Fruit fly (Drosophila melanogaster) whole organism, embryonic: ENCODE data around the gene papi.

Experiments used
- Adf1 ChIP-seq: fragments of 200-800 bp; sonication (Bioruptor generic); IDR thresholded peaks from 2 replicates; pipeline ENCODE4 v1.3.6; 2022; ENCODE audit warnings: missing biosample characterization, missing genetic modification characterization
- Atf-2 ChIP-seq: fragments of 200-800 bp; sonication (Bioruptor generic); optimal IDR thresholded peaks from 2 replicates; lab custom pipeline; 2016; ENCODE audit warnings: missing biosample characterization, missing genetic modification characterization
- B-H1 ChIP-seq: fragments of 200-800 bp; sonication (Bioruptor generic); IDR thresholded peaks from 3 replicates; pipeline ENCODE4 v1.3.6; 2022; ENCODE audit warnings: missing biosample characterization, missing genetic modification characterization
- Bdp1 ChIP-seq: fragments of 200-800 bp; sonication (Bioruptor generic); optimal IDR thresholded peaks from 3 replicates; lab custom pipeline; 2016; ENCODE audit warnings: missing biosample characterization, missing genetic modification characterization
- Blimp-1 ChIP-seq: fragments of 200-800 bp; sonication (Bioruptor generic); optimal IDR thresholded peaks from 3 replicates; lab custom pipeline; 2018; ENCODE audit warnings: missing biosample characterization, missing genetic modification characterization, mild to moderate bottlenecking, moderate library complexity, missing genetic modification reagents
- C15 ChIP-seq: fragments of 200-800 bp; sonication (Bioruptor generic); IDR thresholded peaks from 3 replicates; pipeline ENCODE4 v1.3.6; 2022; ENCODE audit warnings: missing biosample characterization, missing genetic modification characterization
- CG13775 ChIP-seq: fragments of 200-800 bp; sonication (Bioruptor generic); optimal IDR thresholded peaks from 3 replicates; lab custom pipeline; 2017; ENCODE audit warnings: missing biosample characterization, mild to moderate bottlenecking, missing genetic modification characterization
- CG15269 ChIP-seq: fragments of 200-800 bp; sonication (Bioruptor generic); optimal IDR thresholded peaks from 2 replicates; lab custom pipeline; 2018; ENCODE audit warnings: missing biosample characterization, mild to moderate bottlenecking, missing genetic modification characterization, moderate library complexity
- CG17829 ChIP-seq: fragments of 200-800 bp; optimal IDR thresholded peaks from 2 replicates; lab custom pipeline; 2019; ENCODE audit warnings: missing biosample characterization, mild to moderate bottlenecking, missing genetic modification characterization, moderate library complexity
- CG30403 ChIP-seq: fragments of 200-800 bp; sonication (Bioruptor generic); optimal IDR thresholded peaks from 3 replicates; lab custom pipeline; 2016; ENCODE audit warnings: missing biosample characterization, missing genetic modification characterization
- CG32772 ChIP-seq: fragments of 200-800 bp; sonication (Bioruptor generic); IDR thresholded peaks from 2 replicates; pipeline ENCODE4 v1.3.6; 2022; ENCODE audit warnings: missing biosample characterization, missing genetic modification characterization
- CG34376 ChIP-seq: fragments of 200-800 bp; sonication (Bioruptor generic); optimal IDR thresholded peaks from 2 replicates; lab custom pipeline; 2018; ENCODE audit warnings: missing biosample characterization, mild to moderate bottlenecking, missing genetic modification characterization
- CG3726 ChIP-seq: fragments of 200-800 bp; sonication (Bioruptor generic); IDR thresholded peaks from 3 replicates; pipeline ENCODE4, ENCODE4 v1.3.6; 2022; ENCODE audit warnings: missing biosample characterization, missing genetic modification characterization
- CG3838 ChIP-seq: fragments of 200-800 bp; sonication (Bioruptor generic); optimal IDR thresholded peaks from 3 replicates; lab custom pipeline; 2016; ENCODE audit warnings: missing biosample characterization, missing genetic modification characterization
- CG43689 ChIP-seq: fragments of 200-800 bp; sonication (Bioruptor generic); IDR thresholded peaks from 2 replicates; pipeline ENCODE4 v1.3.6; 2022; ENCODE audit warnings: missing biosample characterization, missing genetic modification characterization
- CG6683 ChIP-seq: fragments of 200-800 bp; sonication (Bioruptor generic); optimal IDR thresholded peaks from 2 replicates; lab custom pipeline; 2017; ENCODE audit warnings: missing biosample characterization, mild to moderate bottlenecking, missing genetic modification characterization, missing genetic modification reagents
- CG6765 ChIP-seq: fragments of 200-800 bp; sonication (Bioruptor generic); optimal IDR thresholded peaks from 3 replicates; lab custom pipeline; 2017; ENCODE audit warnings: missing biosample characterization, mild to moderate bottlenecking, missing genetic modification characterization
- CG7839 ChIP-seq: fragments of 200-800 bp; sonication (Bioruptor generic); optimal IDR thresholded peaks from 3 replicates; lab custom pipeline; 2018; ENCODE audit warnings: missing biosample characterization, mild to moderate bottlenecking, missing genetic modification characterization, moderate library complexity
- CG8290 ChIP-seq, 3 experiments: fragments of 200-800 bp; sonication (Bioruptor generic); optimal IDR thresholded peaks; 2 replicates each; lab custom pipeline; 2016 to 2019; ENCODE audit warnings: missing biosample characterization in 3 of 3, missing genetic modification characterization in 3 of 3, mild to moderate bottlenecking in 2 of 3, moderate library complexity in 1 of 3
- CG8478 ChIP-seq: fragments of >200 bp; optimal IDR thresholded peaks from 2 replicates; lab custom pipeline; 2018
- CG9727 ChIP-seq: fragments of 200-800 bp; sonication (Bioruptor generic); optimal IDR thresholded peaks from 3 replicates; lab custom pipeline; 2017; ENCODE audit warnings: missing biosample characterization, mild to moderate bottlenecking, missing genetic modification characterization
- CkIIα-i1 ChIP-seq: fragments of 200-800 bp; sonication (Bioruptor generic); IDR thresholded peaks from 2 replicates; pipeline ENCODE4 v1.3.6; 2022; ENCODE audit warnings: missing biosample characterization, missing genetic modification characterization
- Elba2 ChIP-seq: fragments of 200-800 bp; sonication (Bioruptor generic); optimal IDR thresholded peaks from 3 replicates; lab custom pipeline; 2016; ENCODE audit warnings: missing biosample characterization, missing genetic modification characterization
- HLHmδ ChIP-seq: fragments of 200-800 bp; sonication (Bioruptor generic); optimal IDR thresholded peaks from 2 replicates; lab custom pipeline; 2018; ENCODE audit warnings: missing biosample characterization, mild to moderate bottlenecking, missing genetic modification characterization, moderate library complexity
- Mad ChIP-seq: fragments of 200-800 bp; sonication (Bioruptor generic); optimal IDR thresholded peaks from 2 replicates; lab custom pipeline; 2016; ENCODE audit warnings: missing biosample characterization, missing genetic modification characterization
- Med ChIP-seq: fragments of 200-800 bp; sonication (Bioruptor generic); peaks from one replicate; lab custom pipeline; 2016; ENCODE audit warnings: missing biosample characterization, missing genetic modification characterization, mild to moderate bottlenecking, inconsistent platforms, moderate library complexity
- Neu2 ChIP-seq: fragments of 200-800 bp; sonication (Bioruptor generic); optimal IDR thresholded peaks from 3 replicates; lab custom pipeline; 2016; ENCODE audit warnings: missing biosample characterization, missing genetic modification characterization, borderline replicate concordance
- Poxn ChIP-seq: fragments of 200-800 bp; sonication (Bioruptor generic); IDR thresholded peaks from 2 replicates; pipeline ENCODE4 v1.3.6; 2022; ENCODE audit warnings: missing biosample characterization, missing genetic modification characterization
- Six4 ChIP-seq: fragments of 200-800 bp; sonication (Bioruptor generic); optimal IDR thresholded peaks from 2 replicates; lab custom pipeline; 2016; ENCODE audit warnings: missing biosample characterization, missing genetic modification characterization
- caup ChIP-seq: fragments of 200-800 bp; sonication (Bioruptor generic); optimal IDR thresholded peaks from 3 replicates; lab custom pipeline; 2017; ENCODE audit warnings: missing biosample characterization, mild to moderate bottlenecking, missing genetic modification characterization, moderate library complexity; ENCODE audit not compliant: severe bottlenecking
- crol ChIP-seq: fragments of 200-800 bp; sonication (Bioruptor generic); IDR thresholded peaks from 2 replicates; pipeline ENCODE4 v1.3.6; 2022; ENCODE audit warnings: missing biosample characterization, missing genetic modification characterization
- da ChIP-seq: fragments of 200-800 bp; sonication (Bioruptor generic); optimal IDR thresholded peaks from 2 replicates; lab custom pipeline; 2016; ENCODE audit warnings: missing biosample characterization, missing genetic modification characterization
- dm ChIP-seq: fragments of 200-800 bp; sonication (Bioruptor generic); optimal IDR thresholded peaks from 3 replicates; lab custom pipeline; 2016; ENCODE audit warnings: missing biosample characterization, missing genetic modification characterization
- ems ChIP-seq: fragments of 200-800 bp; sonication (Bioruptor generic); optimal IDR thresholded peaks from 3 replicates; lab custom pipeline; 2016; ENCODE audit warnings: missing biosample characterization, missing genetic modification characterization
- en ChIP-seq: fragments of 200-800 bp; sonication (Bioruptor generic); optimal IDR thresholded peaks from 2 replicates; lab custom pipeline; 2016; ENCODE audit warnings: missing biosample characterization, missing genetic modification characterization
- kay ChIP-seq: fragments of 200-800 bp; sonication (Bioruptor generic); optimal IDR thresholded peaks from 2 replicates; lab custom pipeline; 2016; ENCODE audit warnings: missing biosample characterization, missing genetic modification characterization
- lbe ChIP-seq: fragments of 200-800 bp; sonication (Bioruptor generic); optimal IDR thresholded peaks from 2 replicates; lab custom pipeline; 2016; ENCODE audit warnings: missing biosample characterization, mild to moderate bottlenecking, missing genetic modification characterization
- pan ChIP-seq, 4 experiments: fragments of >200 bp in 3 of 4; fragments of 200-800 bp in 1 of 4; sonication (Bioruptor generic) in 1 of 4; optimal IDR thresholded peaks in 3 of 4; IDR thresholded peaks in 1 of 4; 2 replicates each; pipeline versions ENCODE4 v1.3.6 to Lab custom; 2017 to 2022; ENCODE audit warnings: missing biosample characterization in 2 of 4, missing genetic modification characterization in 2 of 4, mixed read lengths in 1 of 4
- phol ChIP-seq: fragments of 200-800 bp; sonication (Bioruptor generic); optimal IDR thresholded peaks from 3 replicates; lab custom pipeline; 2018; ENCODE audit warnings: missing biosample characterization, mild to moderate bottlenecking, missing genetic modification characterization, moderate library complexity
- row ChIP-seq: fragments of 200-800 bp; sonication (Bioruptor generic); IDR thresholded peaks from 3 replicates; pipeline ENCODE4 v1.3.6; 2022; ENCODE audit warnings: missing biosample characterization, missing genetic modification characterization
- run ChIP-seq: fragments of 200-800 bp; sonication (Bioruptor generic); optimal IDR thresholded peaks from 3 replicates; lab custom pipeline; 2018; ENCODE audit warnings: missing biosample characterization, mild to moderate bottlenecking, missing genetic modification characterization
- sc ChIP-seq, 3 experiments: fragments of >200 bp in 2 of 3; fragments of 200-800 bp in 1 of 3; sonication (Bioruptor generic) in 1 of 3; optimal IDR thresholded peaks; 2 replicates in 2 of 3; 3 replicates in 1 of 3; lab custom pipeline; 2017; ENCODE audit warnings: mild to moderate bottlenecking in 1 of 3, missing biosample characterization in 1 of 3, missing genetic modification characterization in 1 of 3, missing genetic modification reagents in 1 of 3
- seq ChIP-seq: fragments of 200-800 bp; sonication (Bioruptor generic); IDR thresholded peaks from 2 replicates; pipeline ENCODE4 v1.3.6; 2022; ENCODE audit warnings: missing biosample characterization, missing genetic modification characterization
- sima ChIP-seq: fragments of 200-800 bp; sonication (Bioruptor generic); optimal IDR thresholded peaks from 2 replicates; lab custom pipeline; 2016; ENCODE audit warnings: missing biosample characterization, missing genetic modification characterization
- so ChIP-seq: fragments of 200-800 bp; sonication (Bioruptor generic); IDR thresholded peaks from 3 replicates; pipeline ENCODE4 v1.3.6; 2022; ENCODE audit warnings: missing biosample characterization, missing genetic modification characterization
- sr ChIP-seq: fragments of 200-800 bp; sonication (Bioruptor generic); IDR thresholded peaks from 3 replicates; pipeline ENCODE4 v1.3.6; 2022; ENCODE audit warnings: missing biosample characterization, missing genetic modification characterization
- tap ChIP-seq: fragments of 200-800 bp; optimal IDR thresholded peaks from 3 replicates; lab custom pipeline; 2019; ENCODE audit warnings: missing biosample characterization, mild to moderate bottlenecking, missing genetic modification characterization, moderate library complexity
- unc-4 ChIP-seq: fragments of 200-800 bp; sonication (Bioruptor generic); IDR thresholded peaks from 2 replicates; pipeline ENCODE4 v1.3.6; 2022; ENCODE audit warnings: missing biosample characterization, missing genetic modification characterization; ENCODE audit not compliant: partially characterized antibody
- usp ChIP-seq: fragments of >200 bp; optimal IDR thresholded peaks from 2 replicates; lab custom pipeline; 2017; ENCODE audit warnings: missing biosample characterization, missing genetic modification characterization
- zen2 ChIP-seq: fragments of 200-800 bp; sonication (Bioruptor generic); IDR thresholded peaks from 3 replicates; pipeline ENCODE4 v1.3.6; 2022; ENCODE audit warnings: missing biosample characterization, missing genetic modification characterization; ENCODE audit not compliant: partially characterized antibody

Gene papi

dm6 chr2L:2172460-2173121 is 48.0 kb upstream of the papi start (continued):
- no peak for TF ChIP-seq en (GFP tag; lab: Kevin White, UChicago)
- no peak for TF ChIP-seq Six4 (GFP tag; lab: Kevin White, UChicago)
- TF ChIP-seq run, result no peak
- no peak for TF ChIP-seq CG13775 (GFP tag; lab: Kevin White, UChicago)
- TF ChIP-seq zen2, result no peak
- TF ChIP-seq dm (GFP tag; lab: Kevin White, UChicago), result no peak
- no peak for TF ChIP-seq HLHmδ
- TF ChIP-seq Poxn (GFP tag; lab: Robert Waterston, UW), result no peak
- no peak for TF ChIP-seq usp (GFP tag; lab: Kevin White, UChicago)
- TF ChIP-seq ems, result no peak
- TF ChIP-seq CG32772 (GFP tag; lab: Robert Waterston, UW), result no peak
- TF ChIP-seq CG3726 (GFP tag; lab: Robert Waterston, UW), result no peak
- no peak for TF ChIP-seq Mad (GFP tag; lab: Kevin White, UChicago)
- TF ChIP-seq CG3838, result no peak
- TF ChIP-seq tap (tag; lab: Kevin White, UChicago), result no peak
- TF ChIP-seq row, result peak; percentile 29; the same call in 2 of the 3 replicates
- TF ChIP-seq Blimp-1 (GFP tag; lab: Kevin White, UChicago), result peak; percentile 1
- TF ChIP-seq Bdp1 (GFP tag; lab: Kevin White, UChicago), result no peak
- no peak for TF ChIP-seq CG43689
- TF ChIP-seq so (GFP tag; lab: Robert Waterston, UW), result no peak
- no peak for TF ChIP-seq B-H1 (GFP tag; lab: Robert Waterston, UW)
- TF ChIP-seq lbe (GFP tag; lab: Kevin White, UChicago), result no peak
- no peak for TF ChIP-seq crol (GFP tag; lab: Robert Waterston, UW)
- peak; percentile 4 for TF ChIP-seq CG7839
- TF ChIP-seq unc-4 (GFP tag; lab: Robert Waterston, UW), result no peak
- TF ChIP-seq sc (optimal IDR thresholded peaks at IDR 0.05; lab: Kevin White, UChicago), result no peak
- TF ChIP-seq sc (GFP tag; optimal IDR thresholded peaks at IDR 0.05; lab: Kevin White, UChicago), result no peak
- no peak for TF ChIP-seq CG6683
- TF ChIP-seq CG8290 (GFP tag; optimal IDR thresholded peaks at IDR 0.05; lab: Kevin White, UChicago), result no peak
- TF ChIP-seq CG8290 (tag; optimal IDR thresholded peaks at IDR 0.05; lab: Kevin White, UChicago), result no peak
- peak; percentile 15 for TF ChIP-seq CG9727 (GFP tag; lab: Kevin White, UChicago)
- no peak for TF ChIP-seq CG6765 (GFP tag; lab: Kevin White, UChicago)
- no peak for TF ChIP-seq pan (optimal IDR thresholded peaks at IDR 0.05; lab: Kevin White, UChicago)
- no peak for TF ChIP-seq pan (GFP tag; optimal IDR thresholded peaks at IDR 0.05 in 1 of 2, IDR thresholded peaks at IDR 0.05 in 1 of 2)
- TF ChIP-seq C15 (GFP tag; lab: Robert Waterston, UW), result no peak
- TF ChIP-seq Neu2 (GFP tag; lab: Kevin White, UChicago), result no peak
- no peak for TF ChIP-seq Adf1
- TF ChIP-seq Atf-2 (GFP tag; lab: Kevin White, UChicago), result no peak
- TF ChIP-seq CG30403 (GFP tag; lab: Kevin White, UChicago), result peak; percentile 21
- TF ChIP-seq Med (GFP tag; lab: Kevin White, UChicago), result no peak
- TF ChIP-seq phol (tag; lab: Kevin White, UChicago), result peak; percentile 7
- TF ChIP-seq CkIIα-i1 (GFP tag; lab: Robert Waterston, UW), result no peak
- TF ChIP-seq caup (GFP tag; lab: Kevin White, UChicago), result no peak
- no peak for TF ChIP-seq CG34376
- TF ChIP-seq kay (GFP tag; lab: Kevin White, UChicago), result no peak
- no peak for TF ChIP-seq sr
- TF ChIP-seq CG17829, result no peak
- TF ChIP-seq sima (GFP tag; lab: Kevin White, UChicago), result no peak
- no peak for TF ChIP-seq da (GFP tag; lab: Kevin White, UChicago)
- no peak for TF ChIP-seq seq (GFP tag; lab: Robert Waterston, UW)
- TF ChIP-seq CG8478 (lab: Kevin White, UChicago), result no peak
- no peak for TF ChIP-seq CG15269
- no peak for TF ChIP-seq Elba2 (GFP tag; lab: Kevin White, UChicago)
